Worm (Caenorhabditis elegans): ENCODE data around the gene cit-1.1.

cit-1.1 gene

ce11 chrIII:8001557-8001956 lies 8.1 kb downstream of the cit-1.1 start:
- TF ChIP-seq nhr-77 (tag; optimal IDR thresholded peaks at IDR 0.05) (no peak), egl-27 (tag; optimal IDR thresholded peaks at IDR 0.05) (no peak), mdl-1 (tag; optimal IDR thresholded peaks at IDR 0.05) (no peak), elt-3 (tag; optimal IDR thresholded peaks at IDR 0.05) (no peak), nhr-23 (tag; optimal IDR thresholded peaks at IDR 0.05) (no peak), zag-1 (tag; optimal IDR thresholded peaks at IDR 0.05) (no peak), ztf-4 (tag; optimal IDR thresholded peaks at IDR 0.05) (no peak), nhr-237 (tag; optimal IDR thresholded peaks at IDR 0.05) (no peak), unc-39 (tag; optimal IDR thresholded peaks at IDR 0.05) (no peak), fos-1 (tag; optimal IDR thresholded peaks at IDR 0.05) (no peak)

ce11 chrIII:7997447-7998046 lies 12.1 kb downstream of the cit-1.1 start:
- TF ChIP-seq nhr-12 (tag; optimal IDR thresholded peaks at IDR 0.05) (no peak), ztf-1 (GFP tag; conservative IDR thresholded peaks at IDR 0.05) (no peak), lin-39 (tag; optimal IDR thresholded peaks at IDR 0.05) (no peak), lin-13 (GFP tag; optimal IDR thresholded peaks at IDR 0.05) (no peak), R02D3.7 (tag; optimal IDR thresholded peaks at IDR 0.05) (no peak), lin-11 (tag; optimal IDR thresholded peaks at IDR 0.05) (no peak), unc-55 (GFP tag; optimal IDR thresholded peaks at IDR 0.05) (no peak), crh-2 (tag; optimal IDR thresholded peaks at IDR 0.05) (no peak), sma-3 (GFP tag; optimal IDR thresholded peaks at IDR 0.05) (no peak), nhr-129 (tag; optimal IDR thresholded peaks at IDR 0.05) (no peak), nhr-10 (tag; optimal IDR thresholded peaks at IDR 0.05) (no peak), ceh-16 (tag; optimal IDR thresholded peaks at IDR 0.05) (no peak), mbf-1 (tag; optimal IDR thresholded peaks at IDR 0.05) (no peak), aly-2 (tag; optimal IDR thresholded peaks at IDR 0.05) (no peak), nhr-25 (tag; optimal IDR thresholded peaks at IDR 0.05) (no peak), nhr-11 (tag; optimal IDR thresholded peaks at IDR 0.05) (no peak), ztf-4 (tag; optimal IDR thresholded peaks at IDR 0.05) (no peak), sma-9 (GFP tag; optimal IDR thresholded peaks at IDR 0.05) (no peak), sma-9 (tag; optimal IDR thresholded peaks at IDR 0.05) (no peak), ztf-11 (tag; optimal IDR thresholded peaks at IDR 0.05) (no peak)

ce11 chrIII:7996353-7996752 lies 13.3 kb downstream of the cit-1.1 start, which contains the start of gene npr-17:
npr-17 (minus strand) TSS chrIII:7996453.
- TF ChIP-seq mbf-1 (tag; optimal IDR thresholded peaks at IDR 0.05) (no peak), nhr-77 (tag; optimal IDR thresholded peaks at IDR 0.05) (no peak), crh-2 (tag; optimal IDR thresholded peaks at IDR 0.05) (no peak), elt-1 (tag; optimal IDR thresholded peaks at IDR 0.05) (no peak), skn-1 (tag; optimal IDR thresholded peaks at IDR 0.05) (no peak), nhr-237 (tag; optimal IDR thresholded peaks at IDR 0.05) (no peak), nhr-6 (tag; optimal IDR thresholded peaks at IDR 0.05) (no peak), egl-27 (tag; optimal IDR thresholded peaks at IDR 0.05) (no peak), sma-3 (GFP tag; optimal IDR thresholded peaks at IDR 0.05) (no peak), snpc-4 (tag; optimal IDR thresholded peaks at IDR 0.05) (no peak), ceh-16 (tag; optimal IDR thresholded peaks at IDR 0.05) (no peak), sma-9 (GFP tag; optimal IDR thresholded peaks at IDR 0.05) (no peak), sma-9 (tag; optimal IDR thresholded peaks at IDR 0.05) (no peak), nhr-21 (tag; optimal IDR thresholded peaks at IDR 0.05) (no peak), peb-1 (tag; optimal IDR thresholded peaks at IDR 0.05) (no peak)

ce11 chrIII:7986585-7987171 lies 22.9 kb downstream of the cit-1.1 start, which contains the start of gene hrpk-2:
hrpk-2 (plus strand) TSS chrIII:7987121.
- no peak for TF ChIP-seq blmp-1 (tag; optimal IDR thresholded peaks at IDR 0.05; ENCODE audit: insufficient read depth)
- TF ChIP-seq ama-1 (optimal IDR thresholded peaks at IDR 0.05): no peak
- no peak for TF ChIP-seq R02D3.7 (tag; optimal IDR thresholded peaks at IDR 0.05)

All from whole organism, L2 larva.